Fruit fly (Drosophila melanogaster) whole organism, embryonic: ENCODE data around the gene CG11309.

ENCODE experiments used
- Atf3 ChIP-seq: fragments of 200-800 bp; sonication (Bioruptor generic); optimal IDR thresholded peaks from 3 replicates; lab custom pipeline; 2016; ENCODE audit warnings: missing biosample characterization, missing genetic modification characterization
- Atf6 ChIP-seq: fragments of 200-800 bp; sonication (Bioruptor generic); IDR thresholded peaks from 2 replicates; pipeline ENCODE4 v1.3.6; 2022; ENCODE audit warnings: missing biosample characterization, missing genetic modification characterization
- Bgb ChIP-seq: fragments of 200-800 bp; sonication (Bioruptor generic); IDR thresholded peaks from 2 replicates; pipeline ENCODE4 v1.3.6; 2022; ENCODE audit warnings: missing biosample characterization, missing genetic modification characterization; ENCODE audit not compliant: partially characterized antibody
- CG10543 ChIP-seq: fragments of 200-800 bp; sonication (Bioruptor generic); optimal IDR thresholded peaks from 3 replicates; lab custom pipeline; 2017; ENCODE audit warnings: missing biosample characterization, mild to moderate bottlenecking, missing genetic modification characterization, moderate library complexity
- CG12744 ChIP-seq: fragments of 200-800 bp; sonication (Bioruptor generic); optimal IDR thresholded peaks from 2 replicates; lab custom pipeline; 2016; ENCODE audit warnings: missing biosample characterization, missing genetic modification characterization
- CG13287 ChIP-seq: fragments of 200-800 bp; sonication (Bioruptor generic); IDR thresholded peaks from 2 replicates; pipeline ENCODE4 v1.3.6; 2022; ENCODE audit warnings: missing biosample characterization, missing genetic modification characterization; ENCODE audit not compliant: partially characterized antibody
- CG14965 ChIP-seq: fragments of 200-800 bp; sonication (Bioruptor generic); optimal IDR thresholded peaks from 2 replicates; lab custom pipeline; 2016; ENCODE audit warnings: missing biosample characterization, missing genetic modification characterization, borderline replicate concordance
- CG17359 ChIP-seq: fragments of 200-800 bp; sonication (Bioruptor generic); optimal IDR thresholded peaks from 3 replicates; lab custom pipeline; 2018; ENCODE audit warnings: missing biosample characterization, mild to moderate bottlenecking, missing genetic modification characterization, moderate library complexity
- CG30403 ChIP-seq: fragments of 200-800 bp; sonication (Bioruptor generic); optimal IDR thresholded peaks from 3 replicates; lab custom pipeline; 2016; ENCODE audit warnings: missing biosample characterization, missing genetic modification characterization
- CG3726 ChIP-seq: fragments of 200-800 bp; sonication (Bioruptor generic); IDR thresholded peaks from 3 replicates; pipeline ENCODE4, ENCODE4 v1.3.6; 2022; ENCODE audit warnings: missing biosample characterization, missing genetic modification characterization
- CG4360 ChIP-seq: fragments of 200-800 bp; sonication (Bioruptor generic); IDR thresholded peaks from 2 replicates; pipeline ENCODE4 v1.3.6; 2022; ENCODE audit warnings: missing biosample characterization, missing genetic modification characterization
- CG4820 ChIP-seq: fragments of 200-800 bp; sonication (Bioruptor generic); optimal IDR thresholded peaks from 3 replicates; lab custom pipeline; 2016; ENCODE audit warnings: missing biosample characterization, missing genetic modification characterization
- D19B ChIP-seq: fragments of 200-800 bp; sonication (Bioruptor generic); optimal IDR thresholded peaks from 2 replicates; lab custom pipeline; 2017; ENCODE audit warnings: missing biosample characterization, mild to moderate bottlenecking, missing genetic modification characterization
- Deaf1 ChIP-seq: fragments of 200-800 bp; optimal IDR thresholded peaks from 3 replicates; lab custom pipeline; 2019; ENCODE audit warnings: missing biosample characterization, mild to moderate bottlenecking, missing genetic modification characterization, moderate library complexity
- Dek ChIP-seq: fragments of 200-800 bp; sonication (Bioruptor generic); optimal IDR thresholded peaks from 3 replicates; lab custom pipeline; 2019; ENCODE audit warnings: missing biosample characterization, mild to moderate bottlenecking, missing genetic modification characterization, moderate library complexity
- E2f2 ChIP-seq: fragments of 200-800 bp; sonication (Bioruptor generic); IDR thresholded peaks from 2 replicates; pipeline ENCODE4 v1.3.6; 2022; ENCODE audit warnings: missing biosample characterization, missing genetic modification characterization
- Ets65A ChIP-seq: fragments of 200-800 bp; sonication (Bioruptor generic); peaks from one replicate; lab custom pipeline; 2016; ENCODE audit warnings: missing biosample characterization, missing genetic modification characterization
- Hand ChIP-seq: fragments of 200-800 bp; sonication (Bioruptor generic); optimal IDR thresholded peaks from 2 replicates; lab custom pipeline; 2017; ENCODE audit warnings: mild to moderate bottlenecking, missing biosample characterization, missing genetic modification reagents, missing genetic modification characterization
- Hr3 ChIP-seq: fragments of 200-800 bp; sonication (Bioruptor generic); optimal IDR thresholded peaks from 3 replicates; lab custom pipeline; 2016; ENCODE audit warnings: missing biosample characterization, missing genetic modification characterization
- Hr39 ChIP-seq: fragments of >200 bp; optimal IDR thresholded peaks from 2 replicates; lab custom pipeline; 2017
- MBD-R2 ChIP-seq: fragments of 200-800 bp; sonication (Bioruptor generic); IDR thresholded peaks from 2 replicates; pipeline ENCODE4 v1.3.6; 2022; ENCODE audit warnings: missing biosample characterization, missing genetic modification characterization
- Mrtf ChIP-seq: fragments of 200-800 bp; sonication (Bioruptor generic); IDR thresholded peaks from 3 replicates; pipeline ENCODE4 v1.3.6; 2022; ENCODE audit warnings: missing biosample characterization, missing genetic modification characterization
- NFAT ChIP-seq: fragments of 200-800 bp; sonication (Bioruptor generic); IDR thresholded peaks from 2 replicates; pipeline ENCODE4 v1.3.6; 2022; ENCODE audit warnings: missing biosample characterization, missing genetic modification characterization
- Poxn ChIP-seq: fragments of 200-800 bp; sonication (Bioruptor generic); IDR thresholded peaks from 2 replicates; pipeline ENCODE4 v1.3.6; 2022; ENCODE audit warnings: missing biosample characterization, missing genetic modification characterization
- Rfx ChIP-seq: fragments of 200-800 bp; sonication (Bioruptor generic); IDR thresholded peaks from 2 replicates; pipeline ENCODE4 v1.3.6; 2022; ENCODE audit warnings: missing biosample characterization, missing genetic modification characterization
- Tbp ChIP-seq: fragments of >200 bp; optimal IDR thresholded peaks from 2 replicates; lab custom pipeline; 2018; ENCODE audit warnings: missing biosample characterization, missing genetic modification characterization
- Usf ChIP-seq: fragments of 200-800 bp; sonication (Bioruptor generic); optimal IDR thresholded peaks from 2 replicates; lab custom pipeline; 2017; ENCODE audit warnings: missing genotype, missing biosample characterization, missing genetic modification characterization
- ash1 ChIP-seq: fragments of 200-800 bp; sonication (Bioruptor generic); optimal IDR thresholded peaks from 2 replicates; lab custom pipeline; 2018; ENCODE audit warnings: missing biosample characterization, mild to moderate bottlenecking, missing genetic modification characterization
- bbx ChIP-seq: fragments of 200-800 bp; sonication (Bioruptor generic); IDR thresholded peaks from 2 replicates; pipeline ENCODE4 v1.3.6; 2022; ENCODE audit warnings: missing biosample characterization, missing genetic modification characterization; ENCODE audit not compliant: partially characterized antibody
- btn ChIP-seq: fragments of 200-800 bp; sonication (Bioruptor generic); optimal IDR thresholded peaks from 2 replicates; lab custom pipeline; 2016; ENCODE audit warnings: missing biosample characterization, missing genetic modification characterization
- danr ChIP-seq: fragments of 200-800 bp; sonication (Bioruptor generic); IDR thresholded peaks from 2 replicates; pipeline ENCODE4 v1.3.6; 2022; ENCODE audit warnings: missing biosample characterization, missing genetic modification characterization
- dm ChIP-seq: fragments of 200-800 bp; sonication (Bioruptor generic); optimal IDR thresholded peaks from 3 replicates; lab custom pipeline; 2016; ENCODE audit warnings: missing biosample characterization, missing genetic modification characterization
- fd64A ChIP-seq: fragments of 200-800 bp; sonication (Bioruptor generic); optimal IDR thresholded peaks from 3 replicates; lab custom pipeline; 2018; ENCODE audit warnings: missing biosample characterization, mild to moderate bottlenecking, missing genetic modification characterization
- ftz-f1 ChIP-seq: fragments of 200-800 bp; sonication (Bioruptor generic); optimal IDR thresholded peaks from 2 replicates; lab custom pipeline; 2016; ENCODE audit warnings: missing biosample characterization, missing genetic modification characterization
- gcm ChIP-seq: fragments of 200-800 bp; sonication (Bioruptor generic); optimal IDR thresholded peaks from 2 replicates; lab custom pipeline; 2019; ENCODE audit warnings: missing biosample characterization, mild to moderate bottlenecking, missing genetic modification characterization, moderate library complexity
- gem ChIP-seq: fragments of 200-800 bp; sonication (Bioruptor generic); optimal IDR thresholded peaks from 2 replicates; lab custom pipeline; 2019; ENCODE audit warnings: missing biosample characterization, mild to moderate bottlenecking, missing genetic modification characterization, moderate library complexity
- gro ChIP-seq: fragments of 200-800 bp; sonication (Bioruptor generic); optimal IDR thresholded peaks from 2 replicates; lab custom pipeline; 2016; ENCODE audit warnings: missing biosample characterization, missing genetic modification characterization
- insv ChIP-seq, 2 experiments: fragments of 200-800 bp; sonication (Bioruptor generic); optimal IDR thresholded peaks; 3 replicates each; lab custom pipeline; 2016 to 2018; ENCODE audit warnings: missing biosample characterization in 2 of 2, missing genetic modification characterization in 2 of 2
- kay ChIP-seq: fragments of 200-800 bp; sonication (Bioruptor generic); optimal IDR thresholded peaks from 2 replicates; lab custom pipeline; 2016; ENCODE audit warnings: missing biosample characterization, missing genetic modification characterization
- lilli ChIP-seq: fragments of 200-800 bp; sonication (Bioruptor generic); optimal IDR thresholded peaks from 3 replicates; lab custom pipeline; 2016; ENCODE audit warnings: missing biosample characterization, missing genetic modification characterization
- pan ChIP-seq, 4 experiments: fragments of >200 bp in 3 of 4; fragments of 200-800 bp in 1 of 4; sonication (Bioruptor generic) in 1 of 4; optimal IDR thresholded peaks in 3 of 4; IDR thresholded peaks in 1 of 4; 2 replicates each; pipeline versions ENCODE4 v1.3.6 to Lab custom; 2017 to 2022; ENCODE audit warnings: missing biosample characterization in 2 of 4, missing genetic modification characterization in 2 of 4, mixed read lengths in 1 of 4
- peb ChIP-seq: fragments of 200-800 bp; sonication (Bioruptor generic); IDR thresholded peaks from 2 replicates; pipeline ENCODE4 v1.3.6; 2022; ENCODE audit warnings: missing biosample characterization, missing genetic modification characterization
- pita ChIP-seq: fragments of 200-800 bp; sonication (Bioruptor generic); optimal IDR thresholded peaks from 2 replicates; lab custom pipeline; 2017; ENCODE audit warnings: missing biosample characterization, mild to moderate bottlenecking, missing genetic modification characterization
- pros ChIP-seq: fragments of 200-800 bp; sonication (Bioruptor generic); optimal IDR thresholded peaks from 3 replicates; lab custom pipeline; 2019; ENCODE audit warnings: missing biosample characterization, mild to moderate bottlenecking, missing genetic modification characterization, moderate library complexity
- scrt ChIP-seq: fragments of 200-800 bp; sonication (Bioruptor generic); optimal IDR thresholded peaks from 2 replicates; lab custom pipeline; 2018; ENCODE audit warnings: missing biosample characterization, mild to moderate bottlenecking, missing genetic modification characterization, moderate library complexity
- stwl ChIP-seq: fragments of 200-800 bp; sonication (Bioruptor generic); optimal IDR thresholded peaks from 3 replicates; lab custom pipeline; 2018; ENCODE audit warnings: missing biosample characterization, mild to moderate bottlenecking, missing genetic modification characterization, moderate library complexity
- usp ChIP-seq: fragments of >200 bp; optimal IDR thresholded peaks from 2 replicates; lab custom pipeline; 2017; ENCODE audit warnings: missing biosample characterization, missing genetic modification characterization
- zen ChIP-seq: fragments of 200-800 bp; sonication (Bioruptor generic); optimal IDR thresholded peaks from 3 replicates; lab custom pipeline; 2018; ENCODE audit warnings: missing biosample characterization, mild to moderate bottlenecking, missing genetic modification characterization, moderate library complexity
- zfh1 ChIP-seq: fragments of 200-800 bp; sonication (Bioruptor generic); IDR thresholded peaks from 3 replicates; pipeline ENCODE4 v1.3.6; 2022; ENCODE audit warnings: missing biosample characterization, missing genetic modification characterization
- zfh2 ChIP-seq: fragments of 200-800 bp; sonication (Bioruptor generic); optimal IDR thresholded peaks from 2 replicates; lab custom pipeline; 2016; ENCODE audit warnings: missing biosample characterization, missing genetic modification characterization

The CG11309 gene

DNA sequence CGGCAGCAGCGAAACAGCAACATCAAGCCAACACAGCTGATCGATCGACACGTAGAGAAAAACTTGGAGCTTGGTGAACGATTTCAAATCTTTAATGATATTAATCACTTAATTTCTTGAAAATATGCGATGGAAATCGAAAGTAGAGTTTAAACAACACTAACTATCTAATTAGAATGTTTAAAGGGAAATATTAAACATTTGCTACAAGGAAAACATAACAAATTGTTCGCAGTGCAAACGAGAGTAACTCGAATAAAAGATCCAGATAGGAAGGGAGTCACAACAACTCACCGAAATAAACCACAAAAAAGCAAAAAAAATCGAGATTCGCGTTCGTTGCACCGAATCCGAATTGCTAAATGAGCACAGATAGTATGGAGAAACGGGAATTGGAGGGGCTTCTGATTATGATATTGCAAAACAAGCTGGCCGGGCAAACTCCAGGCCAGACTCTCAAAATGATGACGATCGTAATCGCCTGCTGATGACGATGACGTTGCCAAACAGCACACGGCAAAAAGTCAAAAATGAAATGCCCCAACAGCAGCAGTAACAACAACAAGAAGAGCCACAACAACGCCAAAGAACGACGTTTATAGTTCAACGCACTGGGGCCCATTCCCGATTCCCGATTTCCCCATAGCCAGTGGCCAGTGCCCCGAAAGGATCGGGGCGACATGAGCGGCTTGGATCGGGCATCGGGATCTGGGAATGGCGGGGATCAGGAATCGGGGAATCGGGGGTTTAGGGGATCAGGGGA is 50.5 kb downstream of the CG11309 start (continued):
- TF ChIP-seq D19B (GFP tag; lab: Kevin White, UChicago) (no peak), dm (GFP tag; lab: Kevin White, UChicago) (no peak), E2f2 (peak; percentile 34; the same call in 1 of the 2 replicates), insv (GFP tag; optimal IDR thresholded peaks at IDR 0.05; lab: Kevin White, UChicago) (no peak), peb (GFP tag; lab: Robert Waterston, UW) (no peak), CG30403 (GFP tag; lab: Kevin White, UChicago) (peak; percentile 51), Hr39 (lab: Kevin White, UChicago) (no peak), MBD-R2 (no peak), Deaf1 (tag; lab: Kevin White, UChicago) (no peak), scrt (GFP tag; lab: Kevin White, UChicago) (no peak), CG4820 (GFP tag; lab: Kevin White, UChicago) (peak; percentile 27), CG10543 (GFP tag; lab: Kevin White, UChicago) (no peak), CG3726 (GFP tag; lab: Robert Waterston, UW) (0 out of 3 replicates have a peak, but pooled peaks have one; percentile 11), bbx (no peak), zfh2 (GFP tag; lab: Kevin White, UChicago) (no peak), Rfx (peak; percentile 26; the same call in 1 of the 2 replicates), ftz-f1 (GFP tag; lab: Kevin White, UChicago) (no peak), danr (GFP tag; lab: Robert Waterston, UW) (no peak), btn (peak; percentile 30), Usf (GFP tag; lab: Kevin White, UChicago) (no peak), CG4360 (GFP tag; lab: Robert Waterston, UW) (no peak), pan (optimal IDR thresholded peaks at IDR 0.05; lab: Kevin White, UChicago) (no peak), pan (GFP tag; optimal IDR thresholded peaks at IDR 0.05 in 1 of 2, IDR thresholded peaks at IDR 0.05 in 1 of 2) (no peak), Dek (tag; lab: Kevin White, UChicago) (no peak), Atf6 (no peak), gro (GFP tag; lab: Kevin White, UChicago) (no peak), Tbp (GFP tag; lab: Kevin White, UChicago) (no peak), pros (no peak), lilli (GFP tag; lab: Kevin White, UChicago) (no peak), kay (no peak), stwl (tag; lab: Kevin White, UChicago) (no peak), Hand (GFP tag; lab: Kevin White, UChicago) (no peak), CG14965 (no peak), CG13287 (GFP tag; lab: Robert Waterston, UW) (no peak), usp (GFP tag; lab: Kevin White, UChicago) (no peak), gcm (GFP tag; lab: Kevin White, UChicago) (peak; percentile 33), Poxn (GFP tag; lab: Robert Waterston, UW) (no peak), zen (peak; percentile 28), NFAT (GFP tag; lab: Robert Waterston, UW) (no peak), ash1 (GFP tag; lab: Kevin White, UChicago) (no peak), CG17359 (peak; percentile 50), gem (tag; lab: Kevin White, UChicago) (peak; percentile 76), Ets65A (GFP tag; lab: Kevin White, UChicago) (no peak), Bgb (GFP tag; lab: Robert Waterston, UW) (no peak), CG12744 (GFP tag; lab: Kevin White, UChicago) (no peak), Mrtf (GFP tag; lab: Robert Waterston, UW) (no peak), Hr3 (peak; percentile 11), fd64A (GFP tag; lab: Kevin White, UChicago) (no peak), zfh1 (peak; percentile 57; the same call in 1 of the 3 replicates), pita (no peak), Atf3 (GFP tag; lab: Kevin White, UChicago) (no peak)
